Worm (Caenorhabditis elegans) whole organism, L4 larva: ENCODE measurements around the gene molo-1.

Source experiments
- D1046.2 ChIP-seq: fragments of 200-800 bp; sonication (Bioruptor generic); IDR thresholded peaks from 2 replicates; pipeline ENCODE4 v1.3.6; 2022; ENCODE audit warnings: missing genetic modification characterization, missing compliant biosample characterization
- F44E2.7 ChIP-seq: fragments of 200-800 bp; sonication (Bioruptor generic); IDR thresholded peaks from 2 replicates; pipeline ENCODE4 v2.1.2; 2022; ENCODE audit warnings: missing genetic modification characterization, missing compliant biosample characterization
- Y48G9A.11 ChIP-seq: fragments of 200-800 bp; sonication (Bioruptor generic); IDR thresholded peaks from 2 replicates; pipeline ENCODE4 v1.3.6; 2022; ENCODE audit warnings: missing genetic modification reagents, missing genetic modification characterization, missing compliant biosample characterization
- aha-1 ChIP-seq: fragments of 150-350 bp; peaks from one replicate; lab custom pipeline; 2014; ENCODE audit warnings: missing biosample characterization, missing genetic modification characterization
- ama-1 ChIP-seq: fragments of 150-350 bp; optimal IDR thresholded peaks from 2 replicates; lab custom pipeline; 2014; ENCODE audit warnings: inconsistent platforms, mixed read lengths
- ceh-20 ChIP-seq: fragments of 200-800 bp; sonication (Bioruptor generic); IDR thresholded peaks from 2 replicates; pipeline ENCODE4 v1.3.6; 2022; ENCODE audit warnings: missing genetic modification reagents, missing genetic modification characterization, missing compliant biosample characterization
- ceh-28 ChIP-seq: fragments of 150-350 bp; optimal IDR thresholded peaks from 2 replicates; lab custom pipeline; 2014; ENCODE audit warnings: missing biosample characterization, missing genetic modification reagents, missing genetic modification characterization
- cey-2 ChIP-seq: sonication (generic microtip); optimal IDR thresholded peaks from 3 replicates; lab custom pipeline; 2017; ENCODE audit warnings: missing genetic modification characterization, mild to moderate bottlenecking, missing compliant biosample characterization, antibody characterized with exemption, borderline replicate concordance; ENCODE audit not compliant: insufficient read depth
- ctbp-1 ChIP-seq: fragments of 200-800 bp; sonication (Bioruptor generic); IDR thresholded peaks from 2 replicates; pipeline ENCODE4 v1.3.6; 2022; ENCODE audit warnings: missing genetic modification reagents, missing genetic modification characterization, missing compliant biosample characterization
- daf-16 ChIP-seq, 3 experiments: sonication (generic microtip); optimal IDR thresholded peaks; 2 replicates each; lab custom pipeline; 2016 to 2017; ENCODE audit warnings: missing genetic modification characterization in 3 of 3, missing genetic modification reagents in 3 of 3, mild to moderate bottlenecking in 2 of 3, missing compliant biosample characterization in 2 of 3, missing biosample characterization in 1 of 3, moderate library complexity in 1 of 3
- daf-8 ChIP-seq: fragments of 200-800 bp; sonication (Bioruptor generic); IDR thresholded peaks from 2 replicates; pipeline ENCODE4 v1.3.6; 2022; ENCODE audit warnings: missing genetic modification characterization, missing compliant biosample characterization
- dmd-6 ChIP-seq: fragments of 200-800 bp; sonication (Bioruptor generic); IDR thresholded peaks from 2 replicates; pipeline ENCODE4 v1.3.6; 2022; ENCODE audit warnings: missing genetic modification reagents, missing genetic modification characterization, missing compliant biosample characterization
- dpl-1 ChIP-seq: fragments of 150-350 bp; optimal IDR thresholded peaks from 2 replicates; lab custom pipeline; 2014; ENCODE audit warnings: missing biosample characterization, missing genetic modification reagents, missing genetic modification characterization
- dve-1 ChIP-seq: sonication (generic microtip); optimal IDR thresholded peaks from 2 replicates; lab custom pipeline; 2017; ENCODE audit warnings: antibody characterized with exemption, mild to moderate bottlenecking, missing genetic modification characterization, missing compliant biosample characterization; ENCODE audit not compliant: insufficient read depth
- egl-27 ChIP-seq: sonication (generic microtip); optimal IDR thresholded peaks from 3 replicates; lab custom pipeline; 2017; ENCODE audit warnings: missing biosample characterization, missing genetic modification reagents, missing genetic modification characterization
- hif-1 ChIP-seq, 2 experiments: sonication (generic microtip); optimal IDR thresholded peaks; 2 replicates each; lab custom pipeline; 2016 to 2017; ENCODE audit warnings: missing compliant biosample characterization in 2 of 2, missing genetic modification characterization in 2 of 2, missing genetic modification reagents in 2 of 2, missing genotype in 2 of 2, mild to moderate bottlenecking in 1 of 2
- hlh-30 ChIP-seq: sonication (generic microtip); optimal IDR thresholded peaks from 2 replicates; lab custom pipeline; 2017; ENCODE audit warnings: antibody characterized with exemption, mild to moderate bottlenecking, missing genetic modification characterization, missing compliant biosample characterization; ENCODE audit not compliant: insufficient read depth
- hmg-1.1 ChIP-seq: fragments of 200-800 bp; sonication (Bioruptor generic); IDR thresholded peaks from 2 replicates; pipeline ENCODE4 v1.3.6; 2022; ENCODE audit warnings: missing genetic modification reagents, missing genetic modification characterization, missing compliant biosample characterization
- lin-13 ChIP-seq: fragments of 150-350 bp; optimal IDR thresholded peaks from 2 replicates; lab custom pipeline; 2014; ENCODE audit warnings: missing biosample characterization, missing genetic modification reagents, missing genetic modification characterization
- lin-29 ChIP-seq: fragments of 200-800 bp; sonication (Bioruptor generic); IDR thresholded peaks from 2 replicates; pipeline ENCODE4 v1.3.6; 2022; ENCODE audit warnings: missing genetic modification reagents, missing genetic modification characterization, missing compliant biosample characterization
- lin-38 ChIP-seq: fragments of 200-800 bp; sonication (Bioruptor generic); IDR thresholded peaks from 2 replicates; pipeline ENCODE4 v1.3.6; 2022; ENCODE audit warnings: missing genetic modification reagents, missing genetic modification characterization, missing compliant biosample characterization
- lin-39 ChIP-seq: fragments of 150-350 bp; optimal IDR thresholded peaks from 2 replicates; lab custom pipeline; 2014; ENCODE audit warnings: missing biosample characterization, missing genetic modification reagents, missing genetic modification characterization
- lsy-2 ChIP-seq, 2 experiments: fragments of 150-350 bp in 1 of 2; sonication (generic microtip) in 1 of 2; optimal IDR thresholded peaks; 2 replicates each; lab custom pipeline; 2014 to 2017; ENCODE audit warnings: missing biosample characterization in 2 of 2, missing genetic modification characterization in 2 of 2
- madf-5 ChIP-seq, 2 experiments: fragments of 200-800 bp; sonication (Bioruptor generic); IDR thresholded peaks; 2 replicates each; pipeline ENCODE4 v1.3.6; 2022; ENCODE audit warnings: missing compliant biosample characterization in 2 of 2, missing genetic modification characterization in 2 of 2
- mdl-1 ChIP-seq, 2 experiments: fragments of 150-350 bp in 1 of 2; sonication (generic microtip) in 1 of 2; optimal IDR thresholded peaks; 2 replicates each; lab custom pipeline; 2014 to 2017; ENCODE audit warnings: missing biosample characterization in 2 of 2, missing genetic modification characterization in 2 of 2
- mes-2 ChIP-seq: sonication (generic microtip); optimal IDR thresholded peaks from 2 replicates; lab custom pipeline; 2016; ENCODE audit warnings: missing genotype, mild to moderate bottlenecking, missing genetic modification characterization, missing compliant biosample characterization; ENCODE audit not compliant: poor library complexity, severe bottlenecking
- mxl-2 ChIP-seq: fragments of 200-800 bp; sonication (Bioruptor generic); conservative IDR thresholded peaks from 2 replicates; pipeline ENCODE4 v1.3.6; 2022; ENCODE audit warnings: missing genetic modification reagents, missing genetic modification characterization, missing compliant biosample characterization
- mxl-3 ChIP-seq: fragments of 200-800 bp; sonication (Bioruptor generic); optimal IDR thresholded peaks from 2 replicates; lab custom pipeline; 2018; ENCODE audit warnings: mild to moderate bottlenecking, missing genetic modification characterization, missing compliant biosample characterization
- nhr-28 ChIP-seq: fragments of 150-350 bp; optimal IDR thresholded peaks from 2 replicates; lab custom pipeline; 2014; ENCODE audit warnings: missing biosample characterization, missing genetic modification characterization
- nhr-41 ChIP-seq: fragments of 200-800 bp; sonication (Bioruptor generic); IDR thresholded peaks from 2 replicates; pipeline ENCODE4 v1.3.6; 2022; ENCODE audit warnings: missing genetic modification reagents, missing genetic modification characterization, missing compliant biosample characterization
- nhr-48 ChIP-seq: sonication (generic microtip); optimal IDR thresholded peaks from 2 replicates; lab custom pipeline; 2016; ENCODE audit warnings: mild to moderate bottlenecking, missing genetic modification characterization, missing compliant biosample characterization
- nhr-6 ChIP-seq: fragments of 150-350 bp; optimal IDR thresholded peaks from 2 replicates; lab custom pipeline; 2014; ENCODE audit warnings: missing biosample characterization, missing genetic modification characterization
- nhr-76 ChIP-seq: fragments of 150-350 bp; optimal IDR thresholded peaks from 2 replicates; lab custom pipeline; 2014; ENCODE audit warnings: missing biosample characterization, missing genetic modification characterization
- pqm-1 ChIP-seq: sonication (generic microtip); optimal IDR thresholded peaks from 2 replicates; lab custom pipeline; 2017; ENCODE audit warnings: missing biosample characterization, missing genetic modification characterization
- unc-39 ChIP-seq: sonication (generic microtip); optimal IDR thresholded peaks from 2 replicates; lab custom pipeline; 2017; ENCODE audit warnings: missing biosample characterization, missing genetic modification characterization
- unc-62 ChIP-seq, 3 experiments: fragments of 150-350 bp in 1 of 3; sonication (generic microtip); optimal IDR thresholded peaks in 2 of 3; peaks in 1 of 3; 1 replicate in 1 of 3; 2 replicates in 2 of 3; lab custom pipeline; 2014 to 2017; ENCODE audit warnings: missing biosample characterization in 3 of 3, missing genetic modification characterization in 3 of 3, missing genetic modification reagents in 3 of 3, missing genotype in 1 of 3
- zfp-2 ChIP-seq: sonication (generic microtip); optimal IDR thresholded peaks from 2 replicates; lab custom pipeline; 2016; ENCODE audit warnings: mild to moderate bottlenecking, missing genetic modification characterization, missing compliant biosample characterization
- zip-2 ChIP-seq: fragments of 150-350 bp; optimal IDR thresholded peaks from 2 replicates; lab custom pipeline; 2014; ENCODE audit warnings: missing biosample characterization, missing genetic modification characterization
- ztf-7 ChIP-seq: fragments of 150-350 bp; optimal IDR thresholded peaks from 2 replicates; lab custom pipeline; 2014; ENCODE audit warnings: missing biosample characterization, missing genetic modification characterization

molo-1 gene

ce11 chrIII:5543727-5544345, 30.0 kb upstream of the molo-1 start, which contains the start of gene D1044.1:
Gene D1044.1, plus strand, starts transcription at chrIII:5544295.
- TF ChIP-seq Y48G9A.11 (GFP tag; lab: Robert Waterston, UW) = 0 out of 2 replicates have a peak, but pooled peaks have one; percentile 51
- no peak for TF ChIP-seq nhr-76 (tag; lab: Kevin White, UChicago)

ce11 chrIII:5546309-5546708, 27.5 kb upstream of the molo-1 start:
- TF ChIP-seq nhr-28 (tag; lab: Kevin White, UChicago) (peak; percentile 49), cey-2 (no peak), ceh-20 (GFP tag; lab: Robert Waterston, UW) (no peak), ceh-28 (tag; lab: Kevin White, UChicago) (no peak), hlh-30 (tag; lab: Kevin White, UChicago) (peak; percentile 2), mdl-1 (tag; optimal IDR thresholded peaks at IDR 0.05; lab: Kevin White, UChicago) (peak in 1 of 2 experiments; percentile 51), daf-8 (no peak), ctbp-1 (GFP tag; lab: Robert Waterston, UW) (no peak), nhr-76 (tag; lab: Kevin White, UChicago) (no peak), lsy-2 (tag; optimal IDR thresholded peaks at IDR 0.05; lab: Kevin White, UChicago) (no peak), dve-1 (peak; percentile 38), nhr-48 (peak; percentile 19), dpl-1 (GFP tag; lab: Kevin White, UChicago) (no peak), zfp-2 (tag; lab: Kevin White, UChicago) (no peak), egl-27 (no peak), mes-2 (tag; lab: Kevin White, UChicago) (peak; percentile 14), aha-1 (tag; lab: Kevin White, UChicago) (no peak), lin-38 (no peak)

DNA sequence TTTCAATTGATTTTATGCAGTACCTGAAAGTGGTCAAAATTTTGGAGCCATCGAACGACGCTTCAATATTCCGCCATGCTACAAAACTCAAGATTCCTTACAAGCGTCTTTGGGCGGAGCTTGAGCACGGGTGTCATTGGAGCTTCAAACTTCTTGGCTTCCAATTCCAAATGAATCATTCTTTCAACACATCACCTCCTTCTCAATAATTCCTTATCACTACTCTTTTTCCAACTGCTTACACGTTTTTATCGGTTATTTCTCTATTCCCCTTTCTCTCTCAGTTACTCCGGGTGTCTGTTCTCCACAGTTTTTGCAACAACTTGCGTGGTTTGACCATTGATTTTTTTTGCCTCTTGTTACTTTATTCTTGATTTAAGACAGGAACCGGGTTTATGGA, 27.1 kb upstream of the molo-1 start, which contains the start of gene F09F7.5:
Gene F09F7.5, plus strand, starts transcription at position 258 of the 400 bp plus-strand sequence.
- TF ChIP-seq pqm-1 (tag; lab: Kevin White, UChicago) = peak; percentile 70
- TF ChIP-seq daf-16 (GFP tag; optimal IDR thresholded peaks at IDR 0.05; lab: Kevin White, UChicago) = no peak
- peak; percentile 30 for TF ChIP-seq daf-16 (tag; optimal IDR thresholded peaks at IDR 0.05; lab: Kevin White, UChicago)
- TF ChIP-seq unc-39 (tag; lab: Kevin White, UChicago) = no peak
- no peak for TF ChIP-seq F44E2.7 (GFP tag; lab: Robert Waterston, UW)
- TF ChIP-seq dmd-6 (GFP tag; lab: Robert Waterston, UW) = peak; percentile 55
- peak; percentile 31 for TF ChIP-seq mxl-3 (GFP tag; lab: Kevin White, UChicago)

ce11 chrIII:5550193-5550592, 23.6 kb upstream of the molo-1 start:
- no peak for TF ChIP-seq hif-1 (tag; optimal IDR thresholded peaks at IDR 0.05; lab: Kevin White, UChicago)
- peak; percentile 48 for TF ChIP-seq nhr-28 (tag; lab: Kevin White, UChicago)
- TF ChIP-seq nhr-41 (GFP tag; lab: Robert Waterston, UW) = no peak
- TF ChIP-seq dmd-6 (GFP tag; lab: Robert Waterston, UW) = 0 out of 2 replicates have a peak, but pooled peaks have one; percentile 12
- no peak for TF ChIP-seq zip-2
- peak; percentile 18 for TF ChIP-seq hlh-30 (tag; lab: Kevin White, UChicago)
- TF ChIP-seq D1046.2 (GFP tag; lab: Robert Waterston, UW) = no peak
- TF ChIP-seq lin-13 (GFP tag; lab: Kevin White, UChicago) = no peak
- TF ChIP-seq cey-2 = peak; percentile 6
- peak in 1 of 2 experiments; percentile 61 for TF ChIP-seq unc-62 (GFP tag; optimal IDR thresholded peaks at IDR 0.05 in 1 of 2; lab: Kevin White, UChicago)
- TF ChIP-seq unc-62 (tag; optimal IDR thresholded peaks at IDR 0.05; lab: Kevin White, UChicago) = no peak
- no peak for TF ChIP-seq lin-39 (tag; lab: Kevin White, UChicago)
- TF ChIP-seq ztf-7 (tag; lab: Kevin White, UChicago) = no peak
- TF ChIP-seq dve-1 = peak; percentile 23
- peak in 1 of 2 experiments; percentile 32 for TF ChIP-seq mdl-1 (tag; optimal IDR thresholded peaks at IDR 0.05; lab: Kevin White, UChicago)
- no peak for TF ChIP-seq ceh-20 (GFP tag; lab: Robert Waterston, UW)
- TF ChIP-seq aha-1 (tag; lab: Kevin White, UChicago) = peak; percentile 42
- TF ChIP-seq hmg-1.1 (GFP tag; lab: Robert Waterston, UW) = no peak
- no peak for TF ChIP-seq mxl-2 (GFP tag; lab: Robert Waterston, UW)
- TF ChIP-seq madf-5 (GFP tag; IDR thresholded peaks at IDR 0.05; lab: Robert Waterston, UW) = no peak
- TF ChIP-seq nhr-6 (tag; lab: Kevin White, UChicago) = no peak
- no peak for TF ChIP-seq ama-1 (lab: Kevin White, UChicago)
- TF ChIP-seq lin-29 (GFP tag; lab: Robert Waterston, UW) = peak; percentile 9; the same call in 1 of the 2 replicates
- TF ChIP-seq daf-16 (GFP tag; optimal IDR thresholded peaks at IDR 0.05; lab: Kevin White, UChicago) = no peak
- no peak for TF ChIP-seq daf-16 (tag; optimal IDR thresholded peaks at IDR 0.05; lab: Kevin White, UChicago)
